Worm (Caenorhabditis elegans) whole organism, mixed stage, embryonic: ENCODE measurements around the gene C08B6.14.

ENCODE experiments used
- bed-3 ChIP-seq: fragments of 200-800 bp; sonication (Bioruptor generic); optimal IDR thresholded peaks from 3 replicates; lab custom pipeline; 2018; ENCODE audit warnings: mild to moderate bottlenecking, missing genetic modification characterization, moderate library complexity, missing compliant biosample characterization
- nhr-12 ChIP-seq: fragments of 150-350 bp; optimal IDR thresholded peaks from 2 replicates; lab custom pipeline; 2014; ENCODE audit warnings: missing biosample characterization, missing genetic modification characterization
- nhr-237 ChIP-seq: fragments of 150-350 bp; optimal IDR thresholded peaks from 2 replicates; lab custom pipeline; 2014; ENCODE audit warnings: missing biosample characterization, missing genetic modification characterization
- pha-4 ChIP-seq: fragments of 150-350 bp; optimal IDR thresholded peaks from 2 replicates; lab custom pipeline; 2018; ENCODE audit warnings: missing biosample characterization, missing genetic modification reagents, missing genetic modification characterization
- tbx-8 ChIP-seq: fragments of 200-800 bp; sonication (Bioruptor generic); optimal IDR thresholded peaks from 2 replicates; lab custom pipeline; 2018; ENCODE audit warnings: mild to moderate bottlenecking, missing genetic modification characterization, moderate library complexity, missing compliant biosample characterization

- TF ChIP-seq pha-4 (tag; lab: Kevin White, UChicago) (no peak), nhr-12 (tag; lab: Kevin White, UChicago) (no peak), bed-3 (GFP tag; lab: Kevin White, UChicago) (no peak), tbx-8 (GFP tag; lab: Kevin White, UChicago) (no peak), nhr-237 (tag; lab: Kevin White, UChicago) (no peak)
These were observed 46.5 kb upstream of the C08B6.14 start, which contains the start of gene srsx-26 for ce11 chrV:10148352-10148751.
